Worm (Caenorhabditis elegans) whole organism, midembryonic: ENCODE data around the gene C03H5.5.

Experiments used
- cog-1 ChIP-seq: sonication (generic microtip); optimal IDR thresholded peaks from 2 replicates; lab custom pipeline; 2016; ENCODE audit warnings: missing genetic modification characterization, missing compliant biosample characterization
- flt-1 ChIP-seq: fragments of 200-800 bp; sonication (Bioruptor generic); IDR thresholded peaks from 2 replicates; pipeline ENCODE4 v1.3.6; 2022; ENCODE audit warnings: missing genetic modification characterization, missing compliant biosample characterization
- med-1 ChIP-seq: sonication (generic microtip); optimal IDR thresholded peaks from 2 replicates; lab custom pipeline; 2017; ENCODE audit warnings: missing genetic modification characterization, mild to moderate bottlenecking, missing compliant biosample characterization, antibody characterized with exemption, missing genetic modification reagents; ENCODE audit not compliant: insufficient read depth
- ref-1 ChIP-seq: fragments of 200-800 bp; sonication (Bioruptor generic); conservative IDR thresholded peaks from 2 replicates; pipeline ENCODE4 v1.3.6; 2022; ENCODE audit warnings: missing genetic modification reagents, missing genetic modification characterization, missing compliant biosample characterization
- ztf-23 ChIP-seq: fragments of 200-800 bp; sonication (Bioruptor generic); IDR thresholded peaks from 2 replicates; pipeline ENCODE4 v1.3.6; 2022; ENCODE audit warnings: missing genetic modification reagents, missing genetic modification characterization, missing compliant biosample characterization
- ztf-29 ChIP-seq: fragments of 200-800 bp; sonication (Bioruptor generic); IDR thresholded peaks from 2 replicates; pipeline ENCODE4 v1.3.6; 2022; ENCODE audit warnings: missing genetic modification reagents, missing genetic modification characterization, missing compliant biosample characterization

DNA sequence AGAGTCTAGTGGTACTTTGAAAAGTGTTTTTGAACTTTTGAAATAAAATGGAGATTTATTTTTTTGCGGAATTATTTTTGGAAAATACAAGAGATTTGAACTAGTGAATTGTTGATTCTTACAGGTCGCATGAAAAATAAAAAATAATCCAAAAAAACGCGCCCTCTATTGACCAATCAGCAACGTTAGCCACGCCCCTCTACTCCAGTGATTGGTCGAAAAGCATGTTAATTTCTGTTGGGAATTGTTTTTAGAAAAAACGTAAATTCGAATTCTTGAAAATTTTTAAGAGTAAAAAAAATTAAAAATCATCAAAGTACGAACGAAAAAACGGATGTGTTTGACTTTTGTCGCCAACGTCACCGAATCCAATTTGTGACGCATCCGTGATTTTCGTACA, 14.8 kb downstream of the C03H5.5 start:
- TF ChIP-seq ztf-23 (GFP tag; lab: Robert Waterston, UW) = no peak
- TF ChIP-seq flt-1 (GFP tag; lab: Robert Waterston, UW) = no peak
- no peak for TF ChIP-seq med-1
- no peak for TF ChIP-seq ztf-29
- TF ChIP-seq ref-1 = no peak
- TF ChIP-seq cog-1 (tag; lab: Kevin White, UChicago) = no peak
